Fruit fly (Drosophila melanogaster) whole organism, pupa: ENCODE measurements around the gene CG4218.
A peak's percentile ranks its signal among the peaks of the same experiment; 100 is the strongest.

Experiments used
- CG10348 ChIP-seq: fragments of 200-800 bp; sonication (Bioruptor generic); IDR thresholded peaks from 2 replicates; pipeline ENCODE4 v1.3.6; 2022; ENCODE audit warnings: missing biosample characterization, missing genetic modification characterization
- CG13204 ChIP-seq: fragments of 200-800 bp; sonication (Bioruptor generic); optimal IDR thresholded peaks from 2 replicates; lab custom pipeline; 2018; ENCODE audit warnings: missing biosample characterization, mild to moderate bottlenecking, missing genetic modification characterization, moderate library complexity
- CG15710 ChIP-seq: fragments of 200-800 bp; sonication (Bioruptor generic); optimal IDR thresholded peaks from 2 replicates; lab custom pipeline; 2018; ENCODE audit warnings: missing biosample characterization, mild to moderate bottlenecking, missing genetic modification characterization, moderate library complexity
- CG32121 ChIP-seq: fragments of 200-800 bp; sonication (Bioruptor generic); IDR thresholded peaks from 2 replicates; pipeline ENCODE4 v1.3.6; 2022; ENCODE audit warnings: missing biosample characterization, missing genetic modification characterization
- CG34367 ChIP-seq: fragments of 200-800 bp; sonication (Bioruptor generic); optimal IDR thresholded peaks from 2 replicates; lab custom pipeline; 2018; ENCODE audit warnings: missing biosample characterization, mild to moderate bottlenecking, missing genetic modification characterization
- CG8159 ChIP-seq: fragments of 200-800 bp; sonication (Bioruptor generic); optimal IDR thresholded peaks from 3 replicates; lab custom pipeline; 2018; ENCODE audit warnings: missing biosample characterization, mild to moderate bottlenecking, missing genetic modification characterization, moderate library complexity
- D1 ChIP-seq: fragments of 200-800 bp; sonication (Bioruptor generic); optimal IDR thresholded peaks from 2 replicates; lab custom pipeline; 2018; ENCODE audit warnings: missing biosample characterization, mild to moderate bottlenecking, missing genetic modification characterization, moderate library complexity
- EcR ChIP-seq: fragments of 200-800 bp; sonication (Bioruptor generic); optimal IDR thresholded peaks from 3 replicates; lab custom pipeline; 2019; ENCODE audit warnings: missing biosample characterization, missing genetic modification characterization, mild to moderate bottlenecking, moderate library complexity, missing genetic modification reagents
- Ets98B ChIP-seq: fragments of 200-800 bp; sonication (Bioruptor generic); IDR thresholded peaks from 2 replicates; pipeline ENCODE4 v1.3.6; 2022; ENCODE audit warnings: missing biosample characterization, missing genetic modification characterization
- Pif1A ChIP-seq: fragments of 200-800 bp; sonication (Bioruptor generic); optimal IDR thresholded peaks from 3 replicates; lab custom pipeline; 2016; ENCODE audit warnings: missing biosample characterization, missing genetic modification characterization
- Pif1B ChIP-seq: fragments of 200-800 bp; sonication (Bioruptor generic); optimal IDR thresholded peaks from 3 replicates; lab custom pipeline; 2016; ENCODE audit warnings: missing biosample characterization, missing genetic modification characterization
- fd96Ca ChIP-seq: fragments of 200-800 bp; sonication (Bioruptor generic); IDR thresholded peaks from 3 replicates; pipeline ENCODE4 v1.3.6; 2022; ENCODE audit warnings: missing biosample characterization, missing genetic modification characterization
- gl ChIP-seq: fragments of 200-800 bp; sonication (Bioruptor generic); optimal IDR thresholded peaks from 2 replicates; lab custom pipeline; 2018; ENCODE audit warnings: missing biosample characterization, mild to moderate bottlenecking, missing genetic modification characterization

DNA sequence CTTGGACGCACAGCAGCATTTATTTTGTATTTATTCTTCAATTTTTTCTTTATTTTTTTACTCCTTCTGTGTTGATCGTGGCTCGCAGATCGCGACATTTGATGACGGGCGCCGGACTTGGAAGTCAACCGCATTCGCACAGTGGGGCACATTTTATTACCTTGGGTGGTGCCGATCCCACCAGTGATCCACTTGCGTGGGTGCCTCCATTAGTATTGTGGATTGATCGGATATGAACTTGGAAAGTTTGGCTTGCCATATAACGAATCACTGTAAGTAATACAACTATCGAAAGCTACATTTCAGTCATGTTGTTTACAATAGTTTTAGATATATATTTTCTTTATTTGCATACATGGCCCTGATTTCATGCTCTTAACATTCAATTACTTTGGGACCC is 32.5 kb downstream of the CG4218 start:
- TF ChIP-seq CG8159 (tag; lab: Kevin White, UChicago), result no peak
- no peak for TF ChIP-seq Ets98B
- TF ChIP-seq Pif1B (GFP tag; lab: Kevin White, UChicago), result peak; percentile 18
- peak; percentile 23 for TF ChIP-seq Pif1A (GFP tag; lab: Kevin White, UChicago)
- no peak for TF ChIP-seq CG13204 (GFP tag; lab: Kevin White, UChicago)
- no peak for TF ChIP-seq CG34367
- no peak for TF ChIP-seq fd96Ca
- TF ChIP-seq gl (tag; lab: Kevin White, UChicago), result peak; percentile 27
- no peak for TF ChIP-seq CG10348 (GFP tag; lab: Robert Waterston, UW)
- no peak for TF ChIP-seq CG15710 (tag; lab: Kevin White, UChicago)
- no peak for TF ChIP-seq EcR (GFP tag; lab: Kevin White, UChicago)
- TF ChIP-seq D1 (tag; lab: Kevin White, UChicago), result no peak
- TF ChIP-seq CG32121 (GFP tag; lab: Robert Waterston, UW), result no peak
